Worm (Caenorhabditis elegans): ENCODE data around the gene T16G1.6.

- TF ChIP-seq med-1 (GFP tag; optimal IDR thresholded peaks at IDR 0.05; ENCODE audit: insufficient read depth) = no peak
- TF ChIP-seq tab-1 (GFP tag; IDR thresholded peaks at IDR 0.05) = no peak
- TF ChIP-seq klf-2 (GFP tag; conservative IDR thresholded peaks at IDR 0.05) = no peak
Measured at ce11 chrV:12922308-12922707, 14.7 kb downstream of the T16G1.6 start, which contains the start of gene dhrs-4.

Data from whole organism, midembryonic.